Worm (Caenorhabditis elegans): Measurements from ENCODE around the gene C05C12.1.

DNA sequence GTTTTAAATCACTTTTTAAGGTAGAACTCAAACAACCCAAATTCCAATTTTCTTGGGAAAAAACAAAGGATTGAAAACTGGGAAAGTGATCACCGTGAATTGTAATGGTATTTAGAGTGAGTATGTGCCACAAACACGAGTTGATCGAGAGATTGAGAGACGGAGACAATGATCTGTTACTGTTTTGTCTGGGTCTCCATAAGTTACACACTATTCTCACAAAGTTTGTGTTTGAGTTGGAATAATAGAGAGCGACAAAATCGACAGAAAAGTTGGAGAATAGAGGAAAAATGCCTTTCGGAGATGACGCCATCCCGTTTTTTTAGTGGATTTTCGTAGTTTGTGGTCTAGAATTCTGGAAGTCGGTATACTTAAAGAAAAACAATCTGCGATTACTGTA lies 17.5 kb downstream of the C05C12.1 start, which contains the start of gene nhr-7:
- TF ChIP-seq him-1 (tag; optimal IDR thresholded peaks at IDR 0.05) (no peak), dao-5 (tag; optimal IDR thresholded peaks at IDR 0.05) (no peak)

Measured in whole organism, L4/young adult.